Worm (Caenorhabditis elegans): ENCODE results near the gene pgam-5.

pgam-5 gene

DNA sequence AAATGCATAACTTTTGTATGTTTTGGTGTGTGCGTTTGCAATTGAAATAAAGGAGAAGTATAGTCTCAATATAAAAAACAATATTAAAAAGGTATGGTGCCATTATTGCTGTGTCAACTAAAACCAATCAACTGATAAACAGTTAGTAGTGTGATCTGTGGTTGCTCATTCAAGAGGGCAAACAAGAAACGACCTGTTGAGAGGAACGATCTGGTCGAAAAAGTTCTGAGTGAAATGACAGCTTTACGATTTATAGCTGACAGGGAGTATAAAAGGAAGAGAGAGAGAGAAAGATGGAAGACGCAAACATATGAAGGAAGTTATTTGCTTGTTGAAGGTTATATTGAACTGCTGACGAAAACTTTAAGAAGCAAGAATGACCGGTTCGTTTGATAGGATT, 40.6 kb downstream of the pgam-5 start:
- TF ChIP-seq nhr-80 (tag; optimal IDR thresholded peaks at IDR 0.05) (peak; percentile 89), cebp-1 (GFP tag; IDR thresholded peaks at IDR 0.05) (no peak), cebp-1 (tag; optimal IDR thresholded peaks at IDR 0.05) (no peak), unc-62 (GFP tag; optimal IDR thresholded peaks at IDR 0.05) (peak; percentile 21)

- TF ChIP-seq Y67H2A.10 (GFP tag; conservative IDR thresholded peaks at IDR 0.05) (no peak), ccch-3 (GFP tag; optimal IDR thresholded peaks at IDR 0.05) (no peak), zim-3 (tag; optimal IDR thresholded peaks at IDR 0.05) (no peak), ceh-40 (GFP tag; IDR thresholded peaks at IDR 0.05) (no peak), ztf-26 (tag; optimal IDR thresholded peaks at IDR 0.05) (no peak), B0261.1 (tag; optimal IDR thresholded peaks at IDR 0.05) (no peak), nfyb-1 (GFP tag; IDR thresholded peaks at IDR 0.05) (no peak), attf-3 (GFP tag; conservative IDR thresholded peaks at IDR 0.05) (no peak)
Observed at ce11 chrII:7555454-7555853, 43.1 kb downstream of the pgam-5 start, which contains the start of gene ZK1290.14. Gene ZK1290.14, minus strand, starts transcription at chrII:7555592.

- TF ChIP-seq nhr-90 (tag; optimal IDR thresholded peaks at IDR 0.05) = peak; percentile 23
- TF ChIP-seq K11D2.4 (GFP tag; IDR thresholded peaks at IDR 0.05) = no peak
- TF ChIP-seq dox-1 (GFP tag; IDR thresholded peaks at IDR 0.05) = peak; percentile 69
- peak; percentile 2 for TF ChIP-seq lin-40 (tag; optimal IDR thresholded peaks at IDR 0.05)
- no peak for TF ChIP-seq ztf-6 (GFP tag; IDR thresholded peaks at IDR 0.05)
- peak; percentile 10 for TF ChIP-seq attf-5 (GFP tag; optimal IDR thresholded peaks at IDR 0.05)
- TF ChIP-seq lsy-27 (tag; optimal IDR thresholded peaks at IDR 0.05; ENCODE audit: borderline replicate concordance, insufficient read depth) = no peak
- 0 out of 2 replicates have a peak, but pooled peaks have one; percentile 13 for TF ChIP-seq nfyb-1 (GFP tag; IDR thresholded peaks at IDR 0.05)
- TF ChIP-seq ceh-58 (GFP tag; IDR thresholded peaks at IDR 0.05) = no peak
- TF ChIP-seq F22D6.2 (tag; optimal IDR thresholded peaks at IDR 0.05) = no peak
- no peak for TF ChIP-seq madf-3 (GFP tag; IDR thresholded peaks at IDR 0.05)
- no peak for TF ChIP-seq rcor-1 (GFP tag; IDR thresholded peaks at IDR 0.05)
- TF ChIP-seq tbp1 (GFP tag; optimal IDR thresholded peaks at IDR 0.05) = peak; percentile 46
- TF ChIP-seq madf-10 (tag; optimal IDR thresholded peaks at IDR 0.05) = peak; percentile 36
- peak in 1 of 2 experiments; percentile 31 for TF ChIP-seq let-607 (tag; optimal IDR thresholded peaks at IDR 0.05)
- TF ChIP-seq Y53G8AR.9 (GFP tag; conservative IDR thresholded peaks at IDR 0.05) = 0 out of 2 replicates have a peak, but pooled peaks have one; percentile 44
- peak; percentile 49 for TF ChIP-seq atf-7 (tag; optimal IDR thresholded peaks at IDR 0.05)
- peak; percentile 97 for TF ChIP-seq nhr-80 (tag; optimal IDR thresholded peaks at IDR 0.05)
Observed at ce11 chrII:7554716-7555247, 43.8 kb downstream of the pgam-5 start.

DNA sequence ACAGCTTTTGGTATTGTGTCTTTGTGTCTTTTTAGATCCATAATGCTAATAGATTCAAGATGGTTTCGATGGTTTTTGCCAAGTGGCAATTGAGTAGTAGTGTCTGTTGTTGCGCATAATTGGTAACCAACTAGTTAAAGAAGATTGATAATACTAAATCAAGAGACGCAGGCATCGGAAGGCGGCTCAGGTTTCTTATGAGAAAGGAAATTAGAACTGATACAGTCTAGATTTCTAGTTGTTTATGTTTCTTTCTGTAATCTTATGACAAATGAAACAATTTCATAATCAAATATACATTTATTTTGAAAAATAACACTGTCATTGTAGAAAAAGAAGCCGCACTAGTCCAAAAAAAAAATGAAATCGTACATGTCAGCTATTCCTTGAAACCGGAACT, 44.7 kb downstream of the pgam-5 start, which contains the start of gene ZK1290.10:
Gene ZK1290.10, minus strand, starts transcription at position 101 of the 400 bp plus-strand sequence.
- 0 out of 2 replicates have a peak, but pooled peaks have one; percentile 32 for TF ChIP-seq Y56A3A.18 (GFP tag; IDR thresholded peaks at IDR 0.05)
- TF ChIP-seq hlh-12 (tag; optimal IDR thresholded peaks at IDR 0.05) = no peak

- no peak for TF ChIP-seq nfya-1 (tag; optimal IDR thresholded peaks at IDR 0.05; ENCODE audit: borderline replicate concordance, insufficient read depth)
- no peak for TF ChIP-seq B0336.3 (GFP tag; IDR thresholded peaks at IDR 0.05)
- TF ChIP-seq F39B2.1 (GFP tag; IDR thresholded peaks at IDR 0.05) = no peak
- no peak for TF ChIP-seq unc-62 (GFP tag; optimal IDR thresholded peaks at IDR 0.05)
- TF ChIP-seq xnd-1 (tag; optimal IDR thresholded peaks at IDR 0.05) = no peak
- TF ChIP-seq lin-40 (tag; optimal IDR thresholded peaks at IDR 0.05) = no peak
- no peak for TF ChIP-seq F55B11.4 (tag; optimal IDR thresholded peaks at IDR 0.05; ENCODE audit: borderline replicate concordance, insufficient read depth)
- no peak for TF ChIP-seq somi-1 (GFP tag; optimal IDR thresholded peaks at IDR 0.05)
- TF ChIP-seq F22D6.2 (tag; optimal IDR thresholded peaks at IDR 0.05) = no peak
- no peak for TF ChIP-seq snpc-1.1 (tag; optimal IDR thresholded peaks at IDR 0.05; ENCODE audit: insufficient read depth)
- no peak for TF ChIP-seq egl-18 (GFP tag; IDR thresholded peaks at IDR 0.05)
- no peak for TF ChIP-seq T07F8.4 (tag; optimal IDR thresholded peaks at IDR 0.05)
- no peak for TF ChIP-seq B0261.1 (tag; optimal IDR thresholded peaks at IDR 0.05)
- no peak for TF ChIP-seq repo-1 (tag; optimal IDR thresholded peaks at IDR 0.05)
- TF ChIP-seq ztf-22 (GFP tag; optimal IDR thresholded peaks at IDR 0.05) = no peak
- TF ChIP-seq aptf-2 (GFP tag; conservative IDR thresholded peaks at IDR 0.05) = no peak
Observed at ce11 chrII:7549035-7549434, 49.5 kb downstream of the pgam-5 start, which contains the start of gene tph-1. Gene tph-1, plus strand, starts transcription at chrII:7549335.
